Fruit fly (Drosophila melanogaster) whole organism: ENCODE results near the gene Xrcc2.

Experiments
- CG8478 ChIP-seq: fragments of >200 bp; optimal IDR thresholded peaks from 2 replicates; lab custom pipeline; 2018; ENCODE audit warnings: inconsistent platforms
- Dll ChIP-seq: fragments of >200 bp; optimal IDR thresholded peaks from 2 replicates; lab custom pipeline; 2017
- EcR ChIP-seq, 2 experiments: fragments of >200 bp; optimal IDR thresholded peaks; 2 replicates each; lab custom pipeline; 2017; ENCODE audit warnings: missing biosample characterization in 2 of 2, missing genetic modification characterization in 2 of 2, missing genetic modification reagents in 2 of 2
- pan ChIP-seq: fragments of >200 bp; optimal IDR thresholded peaks from 2 replicates; lab custom pipeline; 2017
- psq ChIP-seq: fragments of >200 bp; optimal IDR thresholded peaks from 2 replicates; lab custom pipeline; 2017
- usp ChIP-seq: fragments of >200 bp; optimal IDR thresholded peaks from 2 replicates; lab custom pipeline; 2017; ENCODE audit warnings: missing biosample characterization, missing genetic modification characterization, mixed read lengths

Gene Xrcc2

DNA sequence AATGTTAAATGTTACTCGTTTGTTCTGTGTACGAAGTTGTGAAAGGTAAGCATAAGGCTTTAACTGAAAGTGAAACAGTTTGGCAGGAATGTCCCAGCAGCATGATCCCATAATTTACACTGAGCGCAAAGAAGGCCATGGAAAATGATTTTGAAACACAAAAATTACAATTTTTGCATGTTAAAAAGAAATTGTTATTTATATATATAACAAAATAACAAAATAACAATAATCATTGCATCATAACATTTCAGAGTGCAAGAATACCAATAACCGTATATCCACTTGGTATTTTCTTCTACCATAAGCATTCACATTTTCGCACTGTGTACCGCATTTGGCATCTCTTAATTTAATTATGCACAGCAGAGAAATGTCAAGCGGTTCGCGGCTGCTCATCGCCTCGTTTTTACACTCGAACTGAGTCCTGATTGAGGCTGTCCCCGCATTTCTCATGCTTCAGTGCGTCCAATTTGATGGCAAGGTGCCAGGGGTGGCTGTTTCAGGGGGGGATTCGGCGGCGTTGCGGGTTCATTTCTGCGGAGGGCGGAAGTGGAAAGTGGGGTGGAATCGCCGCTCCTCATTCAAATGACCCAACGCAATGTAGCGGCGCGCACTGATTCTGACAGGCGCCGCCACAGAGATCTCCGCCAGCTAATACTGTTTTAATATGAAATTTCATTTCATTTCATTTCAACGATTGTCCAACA is 22.6 kb downstream of the Xrcc2 start, which contains the start of gene CG6481:
CG6481 (minus strand) TSS at position 51 of the 710 bp plus-strand sequence.
- TF ChIP-seq Dll (lab: Kevin White, UChicago) (no peak), usp (no peak), pan (lab: Kevin White, UChicago) (no peak), psq (lab: Kevin White, UChicago) (no peak), CG8478 (no peak), EcR (GFP tag; optimal IDR thresholded peaks at IDR 0.05; lab: Kevin White, UChicago) (no peak)

DNA sequence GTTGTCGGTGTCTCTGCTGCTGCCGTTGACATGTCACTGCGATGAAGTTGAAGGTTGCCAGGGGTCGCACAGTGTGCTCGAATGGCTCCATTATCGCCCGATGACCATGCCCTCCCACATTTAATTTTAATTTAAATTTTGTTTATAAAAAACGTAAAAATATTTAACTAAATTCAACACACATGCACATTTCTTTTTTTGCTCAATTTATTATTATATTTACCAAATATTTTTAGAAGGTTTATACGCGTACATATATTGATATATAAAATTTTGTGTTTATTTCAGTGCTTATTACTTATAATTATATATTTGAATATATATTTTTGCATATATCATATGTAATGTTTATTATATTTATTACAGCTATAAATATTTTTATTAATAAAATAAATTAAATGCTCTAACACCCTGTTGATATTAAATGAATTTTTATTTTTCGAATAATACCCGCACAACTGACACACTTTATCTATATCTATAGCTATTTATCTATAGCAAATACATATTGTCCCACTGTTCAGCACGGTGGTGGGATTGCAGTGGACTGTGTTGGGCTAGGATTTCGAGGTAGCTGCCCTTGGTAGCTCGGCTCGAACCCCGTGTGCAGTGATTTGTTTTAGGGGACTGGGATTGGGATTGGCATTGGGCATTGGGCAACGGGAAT is 23.4 kb downstream of the Xrcc2 start:
- TF ChIP-seq pan (lab: Kevin White, UChicago) (no peak), psq (lab: Kevin White, UChicago) (no peak), EcR (GFP tag; optimal IDR thresholded peaks at IDR 0.05; lab: Kevin White, UChicago) (no peak)

DNA sequence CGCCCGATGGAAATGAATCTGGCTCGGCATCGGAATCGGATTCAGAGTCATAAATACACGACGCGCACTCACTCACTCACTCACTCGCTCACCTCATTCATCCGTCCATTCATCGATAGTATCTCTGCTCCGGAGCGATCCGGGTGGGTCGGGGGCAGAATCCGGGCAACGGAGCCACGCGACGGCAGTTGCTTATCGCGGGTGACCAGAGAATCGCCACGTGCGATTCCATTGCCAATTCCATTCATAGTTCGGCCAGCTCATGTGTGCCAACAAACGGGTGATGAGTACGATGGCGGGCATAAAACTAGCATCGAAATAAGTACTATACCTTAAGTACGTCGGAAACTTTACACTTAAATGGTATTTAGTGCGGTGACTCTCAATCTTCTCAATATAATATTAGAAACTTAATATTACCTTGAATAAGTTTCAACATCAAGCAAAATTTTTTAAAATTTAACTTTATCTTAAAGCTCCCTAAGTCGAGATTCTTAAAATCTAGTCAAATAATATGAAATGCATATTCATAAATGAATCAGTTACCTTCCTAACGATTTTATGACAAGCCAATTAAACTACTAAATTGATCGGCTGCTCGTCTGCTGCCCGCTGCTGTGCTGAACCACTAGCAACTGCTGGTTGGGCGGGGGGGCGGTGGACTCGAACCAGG is 24.8 kb downstream of the Xrcc2 start:
- TF ChIP-seq pan (lab: Kevin White, UChicago) (no peak), Dll (lab: Kevin White, UChicago) (no peak)

DNA sequence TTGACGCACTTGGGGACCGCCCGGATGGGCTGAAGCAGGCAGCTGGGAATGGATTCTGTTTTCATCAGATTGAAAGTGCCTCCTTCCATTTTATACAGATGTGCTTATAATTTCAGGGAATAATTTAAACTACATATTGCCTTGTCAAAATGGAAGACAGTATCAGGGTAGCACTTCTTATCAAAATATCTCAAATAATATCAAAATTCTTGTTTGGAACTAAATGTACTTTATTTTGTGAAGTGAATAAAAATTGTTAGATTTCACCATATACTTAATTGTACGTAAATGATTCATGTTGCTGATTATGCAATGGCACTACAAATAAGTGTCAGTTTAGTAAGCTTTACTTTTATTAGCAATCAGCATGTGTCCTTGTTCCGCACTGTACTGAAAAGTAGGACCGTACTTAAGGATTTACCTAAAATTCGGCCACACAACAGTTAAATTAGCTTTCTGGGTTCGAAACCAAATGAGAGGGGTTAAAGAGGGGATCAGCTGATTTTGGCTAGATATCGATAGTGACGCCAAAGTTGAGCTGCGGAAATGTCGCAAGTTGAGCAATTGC is 28.3 kb downstream of the Xrcc2 start, which contains the start of the genes CG15042 and CG15047:
CG15042 (minus strand) TSS at position 101 of the 568 bp plus-strand sequence.
CG15047 (plus strand) TSS at position 518 of the 568 bp plus-strand sequence.
- TF ChIP-seq Dll (lab: Kevin White, UChicago) (no peak), pan (lab: Kevin White, UChicago) (no peak), psq (lab: Kevin White, UChicago) (no peak)

DNA sequence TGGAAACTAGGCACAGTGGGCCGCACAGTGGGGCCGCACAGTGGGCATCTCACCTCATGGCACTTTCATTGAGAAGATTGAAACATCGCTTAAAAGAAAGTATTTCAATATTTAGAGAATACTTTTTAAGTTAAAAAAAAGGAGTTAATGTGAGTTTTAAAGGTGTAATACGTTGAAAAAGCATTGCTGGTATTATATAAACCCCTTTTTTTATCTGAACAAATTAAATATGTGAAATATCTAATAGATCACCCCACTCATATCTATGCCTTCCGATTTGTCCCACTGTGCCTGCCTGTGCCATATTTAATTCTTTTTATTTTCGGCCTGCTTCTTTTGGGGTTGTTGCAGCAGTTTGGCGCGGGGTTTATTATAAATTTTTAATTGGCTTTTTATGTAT is 33.4 kb downstream of the Xrcc2 start:
- TF ChIP-seq usp (no peak), CG8478 (no peak), EcR (GFP tag; optimal IDR thresholded peaks at IDR 0.05; lab: Kevin White, UChicago) (no peak), Dll (lab: Kevin White, UChicago) (no peak), psq (lab: Kevin White, UChicago) (no peak), pan (lab: Kevin White, UChicago) (no peak)

DNA sequence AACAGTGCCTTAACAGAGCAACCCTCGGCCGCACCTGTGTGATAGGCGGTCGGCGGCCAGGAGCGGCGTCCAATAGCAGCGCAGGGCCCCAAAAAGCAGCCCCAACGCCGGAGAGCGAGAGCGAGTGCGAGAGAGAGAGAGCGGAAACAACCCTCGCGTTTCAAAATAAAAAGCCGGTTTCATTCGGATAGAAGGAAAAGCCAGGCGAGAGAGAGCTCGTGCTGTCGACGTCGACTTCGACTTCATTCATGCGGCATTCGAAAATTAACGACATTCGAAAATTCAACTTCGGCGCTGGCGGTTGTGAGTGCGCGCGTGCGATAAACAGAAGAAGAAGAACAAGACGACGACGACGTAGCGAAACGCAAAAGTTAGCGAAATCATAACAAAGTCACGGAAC is 34.5 kb downstream of the Xrcc2 start:
- TF ChIP-seq usp (no peak), pan (lab: Kevin White, UChicago) (no peak), EcR (GFP tag; optimal IDR thresholded peaks at IDR 0.05; lab: Kevin White, UChicago) (no peak), psq (lab: Kevin White, UChicago) (no peak), Dll (lab: Kevin White, UChicago) (peak; percentile 80), CG8478 (no peak)

DNA sequence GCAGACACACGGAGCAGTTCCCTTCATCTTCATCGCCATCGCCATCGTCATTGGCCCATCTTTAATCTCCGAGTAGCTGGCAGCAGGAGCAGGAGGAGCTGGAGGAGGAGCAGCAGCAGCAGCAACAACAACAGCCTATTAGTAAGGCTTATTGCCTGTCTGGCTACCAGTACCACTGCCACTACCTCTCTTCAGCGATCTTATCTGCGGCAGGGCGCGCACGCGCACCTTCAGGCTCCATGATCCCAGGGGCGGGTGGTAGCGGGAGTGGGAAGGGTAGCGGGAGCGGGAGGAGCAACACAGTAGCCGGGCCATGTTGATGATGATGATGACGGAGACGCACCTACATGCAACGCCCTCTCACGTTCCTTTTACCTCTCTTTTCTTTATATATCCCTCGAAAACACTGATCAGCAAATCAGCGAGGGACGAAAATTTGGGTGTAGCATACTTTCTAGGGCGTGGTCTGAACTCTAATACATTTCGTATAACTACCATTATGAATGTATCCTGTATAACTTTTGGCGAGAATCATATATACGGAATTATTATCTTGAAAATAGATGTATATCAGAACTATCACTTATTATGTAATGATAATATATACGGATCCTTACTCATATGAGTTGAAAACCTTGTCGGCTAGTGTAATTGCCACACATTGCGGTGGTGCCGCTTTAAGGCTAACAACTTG is 37.3 kb downstream of the Xrcc2 start:
- TF ChIP-seq pan (lab: Kevin White, UChicago) (no peak), usp (no peak), CG8478 (no peak), psq (lab: Kevin White, UChicago) (no peak), Dll (lab: Kevin White, UChicago) (no peak), EcR (GFP tag; optimal IDR thresholded peaks at IDR 0.05; lab: Kevin White, UChicago) (no peak)

DNA sequence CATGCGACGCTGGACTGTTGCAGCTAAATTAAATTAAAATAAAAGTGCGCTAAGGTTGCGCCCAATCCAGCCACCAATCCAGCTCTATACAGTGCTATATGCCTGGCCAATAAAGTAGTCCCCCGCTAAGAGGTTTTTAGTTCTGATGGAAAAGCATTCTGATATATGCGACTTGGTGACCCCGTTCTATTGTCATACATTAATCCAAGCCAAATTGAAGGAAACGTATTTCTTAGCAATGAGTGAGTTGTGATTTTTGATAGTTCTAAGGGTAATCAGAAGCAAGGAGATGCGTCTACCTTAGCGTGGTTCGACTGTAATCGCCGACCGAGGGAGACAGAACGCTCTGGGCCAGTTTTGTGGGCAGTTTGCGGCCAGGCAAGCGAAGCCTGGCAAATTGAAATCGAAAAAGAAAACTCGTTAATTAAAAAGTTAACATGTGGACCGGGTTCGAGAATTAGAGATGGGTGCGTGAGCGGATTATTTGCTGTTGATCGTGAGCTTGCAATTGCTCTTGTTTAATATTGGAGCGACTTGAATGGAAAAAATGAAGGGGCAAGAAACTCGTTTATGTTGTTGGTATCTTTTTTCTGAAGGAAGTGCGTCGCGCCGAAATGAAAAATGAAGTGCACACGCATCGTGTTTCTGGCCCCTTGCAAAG is 38.4 kb downstream of the Xrcc2 start:
- TF ChIP-seq psq (lab: Kevin White, UChicago): no peak
- TF ChIP-seq pan (lab: Kevin White, UChicago): no peak
- TF ChIP-seq Dll (lab: Kevin White, UChicago): no peak
- TF ChIP-seq EcR (GFP tag; optimal IDR thresholded peaks at IDR 0.05; lab: Kevin White, UChicago): no peak
- TF ChIP-seq CG8478: no peak
- no peak for TF ChIP-seq usp

DNA sequence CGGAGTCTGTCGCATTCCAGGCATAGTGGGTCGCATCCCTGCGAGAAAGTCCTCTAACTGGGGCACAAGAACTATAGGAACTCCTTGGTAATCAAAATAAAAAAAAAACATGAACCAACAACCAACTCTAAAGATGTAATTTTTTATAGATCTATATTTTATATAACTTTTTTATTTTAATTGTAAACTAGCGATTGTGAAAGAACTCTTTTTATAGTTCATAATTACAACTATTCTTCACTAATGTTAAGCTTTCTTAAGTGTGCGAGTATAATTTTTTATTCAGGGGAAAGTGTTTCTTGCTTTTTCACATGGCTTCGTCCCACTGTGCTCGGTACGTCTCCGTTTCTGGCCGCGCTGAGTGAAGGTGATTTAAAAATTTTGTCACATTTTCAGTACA is 40.3 kb downstream of the Xrcc2 start:
- TF ChIP-seq usp (no peak), Dll (lab: Kevin White, UChicago) (no peak), psq (lab: Kevin White, UChicago) (no peak)

DNA sequence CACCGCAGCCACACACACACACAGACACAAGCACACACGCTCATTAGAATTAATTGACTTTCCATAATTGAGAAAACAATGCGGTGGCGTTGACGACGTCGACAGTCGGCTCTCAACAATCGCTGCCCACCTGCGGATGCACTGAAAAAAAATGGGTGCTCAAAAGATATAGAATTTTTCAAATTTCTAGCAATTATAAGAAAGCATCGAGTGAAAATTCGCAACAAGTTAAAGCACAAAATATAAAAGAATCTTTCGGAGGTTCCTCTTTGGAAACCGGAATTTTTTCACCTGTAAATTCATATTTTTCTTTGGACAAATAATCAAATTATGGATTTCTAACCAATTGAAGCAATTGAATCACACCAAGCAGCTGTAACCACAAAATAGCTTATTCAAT is 42.0 kb downstream of the Xrcc2 start:
- TF ChIP-seq CG8478 (no peak), psq (lab: Kevin White, UChicago) (no peak), Dll (lab: Kevin White, UChicago) (no peak), usp (no peak), pan (lab: Kevin White, UChicago) (no peak), EcR (GFP tag; optimal IDR thresholded peaks at IDR 0.05; lab: Kevin White, UChicago) (no peak)

DNA sequence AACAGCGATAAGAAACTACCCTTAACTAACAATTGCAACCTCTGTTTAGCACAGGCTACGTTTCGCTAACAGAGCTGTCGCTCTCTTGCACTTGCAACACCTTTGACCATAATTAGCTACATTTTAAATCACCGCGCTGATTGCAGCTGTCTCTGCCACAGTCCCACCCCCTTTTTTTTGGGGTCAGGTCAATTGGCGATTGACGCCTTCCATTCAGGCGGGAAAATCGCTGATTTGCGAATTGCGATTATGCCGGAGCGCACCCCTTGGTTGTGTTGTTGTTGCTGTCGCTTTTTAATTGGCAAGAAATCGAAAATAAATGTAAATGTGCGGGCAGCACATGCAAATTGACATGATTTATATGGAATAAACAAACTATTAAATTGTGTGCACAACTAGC is 43.4 kb downstream of the Xrcc2 start:
- TF ChIP-seq Dll (lab: Kevin White, UChicago): no peak
- no peak for TF ChIP-seq psq (lab: Kevin White, UChicago)
- no peak for TF ChIP-seq pan (lab: Kevin White, UChicago)
- TF ChIP-seq CG8478: no peak
- TF ChIP-seq usp: no peak
- no peak for TF ChIP-seq EcR (GFP tag; optimal IDR thresholded peaks at IDR 0.05; lab: Kevin White, UChicago)
